Fruit fly (Drosophila melanogaster) whole organism, embryonic: ENCODE data around the gene p24-1.
A peak's percentile ranks its signal among the peaks of the same experiment; 100 is the strongest.

Source experiments
- Aef1 ChIP-seq: fragments of 200-800 bp; sonication (Bioruptor generic); IDR thresholded peaks from 3 replicates; pipeline ENCODE4 v1.3.6; 2022; ENCODE audit warnings: missing biosample characterization, missing genetic modification characterization
- CG10366 ChIP-seq: fragments of 200-800 bp; sonication (Bioruptor generic); IDR thresholded peaks from 2 replicates; pipeline ENCODE4 v1.3.6; 2022; ENCODE audit warnings: missing biosample characterization, missing genetic modification characterization
- CG12299 ChIP-seq: fragments of 200-800 bp; sonication (Bioruptor generic); optimal IDR thresholded peaks from 2 replicates; lab custom pipeline; 2018; ENCODE audit warnings: missing biosample characterization, mild to moderate bottlenecking, missing genetic modification characterization
- CG12391 ChIP-seq: fragments of 200-800 bp; sonication (Bioruptor generic); optimal IDR thresholded peaks from 3 replicates; lab custom pipeline; 2018; ENCODE audit warnings: missing biosample characterization, mild to moderate bottlenecking, missing genetic modification characterization, moderate library complexity
- CG12942 ChIP-seq: fragments of 200-800 bp; sonication (Bioruptor generic); optimal IDR thresholded peaks from 3 replicates; lab custom pipeline; 2016; ENCODE audit warnings: missing biosample characterization, missing genetic modification characterization
- CG15269 ChIP-seq: fragments of 200-800 bp; sonication (Bioruptor generic); optimal IDR thresholded peaks from 2 replicates; lab custom pipeline; 2018; ENCODE audit warnings: missing biosample characterization, mild to moderate bottlenecking, missing genetic modification characterization, moderate library complexity
- CG17912 ChIP-seq: fragments of 200-800 bp; sonication (Bioruptor generic); optimal IDR thresholded peaks from 2 replicates; lab custom pipeline; 2018; ENCODE audit warnings: missing biosample characterization, mild to moderate bottlenecking, missing genetic modification characterization
- CG2202 ChIP-seq: fragments of 200-800 bp; sonication (Bioruptor generic); optimal IDR thresholded peaks from 2 replicates; lab custom pipeline; 2018; ENCODE audit warnings: missing biosample characterization, mild to moderate bottlenecking, missing genetic modification characterization
- CG30431 ChIP-seq: fragments of 200-800 bp; sonication (Bioruptor generic); optimal IDR thresholded peaks from 2 replicates; lab custom pipeline; 2017; ENCODE audit warnings: missing biosample characterization, missing genetic modification characterization
- CG3065 ChIP-seq: fragments of 200-800 bp; sonication (Bioruptor generic); optimal IDR thresholded peaks from 2 replicates; lab custom pipeline; 2016; ENCODE audit warnings: missing biosample characterization, missing genetic modification characterization
- CG32772 ChIP-seq: fragments of 200-800 bp; sonication (Bioruptor generic); IDR thresholded peaks from 2 replicates; pipeline ENCODE4 v1.3.6; 2022; ENCODE audit warnings: missing biosample characterization, missing genetic modification characterization
- CG3838 ChIP-seq: fragments of 200-800 bp; sonication (Bioruptor generic); optimal IDR thresholded peaks from 3 replicates; lab custom pipeline; 2016; ENCODE audit warnings: missing biosample characterization, missing genetic modification characterization
- CG3847 ChIP-seq: fragments of 200-800 bp; sonication (Bioruptor generic); IDR thresholded peaks from 2 replicates; pipeline ENCODE4 v1.3.6; 2022; ENCODE audit warnings: missing biosample characterization, missing genetic modification characterization
- CG4854 ChIP-seq: fragments of 200-800 bp; sonication (Bioruptor generic); optimal IDR thresholded peaks from 2 replicates; lab custom pipeline; 2016; ENCODE audit warnings: missing biosample characterization, missing genetic modification characterization, inconsistent platforms
- CG6254 ChIP-seq: fragments of 200-800 bp; sonication (Bioruptor generic); optimal IDR thresholded peaks from 3 replicates; lab custom pipeline; 2017; ENCODE audit warnings: mild to moderate bottlenecking, missing biosample characterization, missing genetic modification reagents, missing genetic modification characterization
- CG6791 ChIP-seq: fragments of 200-800 bp; sonication (Bioruptor generic); IDR thresholded peaks from 3 replicates; pipeline ENCODE4 v1.3.6; 2022; ENCODE audit warnings: missing biosample characterization, missing genetic modification characterization; ENCODE audit not compliant: partially characterized antibody
- CG8290 ChIP-seq, 3 experiments: fragments of 200-800 bp; sonication (Bioruptor generic); optimal IDR thresholded peaks; 2 replicates each; lab custom pipeline; 2016 to 2019; ENCODE audit warnings: missing biosample characterization in 3 of 3, missing genetic modification characterization in 3 of 3, mild to moderate bottlenecking in 2 of 3, moderate library complexity in 1 of 3
- CG9727 ChIP-seq: fragments of 200-800 bp; sonication (Bioruptor generic); optimal IDR thresholded peaks from 3 replicates; lab custom pipeline; 2017; ENCODE audit warnings: missing biosample characterization, mild to moderate bottlenecking, missing genetic modification characterization
- CG9817 ChIP-seq: fragments of 200-800 bp; sonication (Bioruptor generic); optimal IDR thresholded peaks from 2 replicates; lab custom pipeline; 2018; ENCODE audit warnings: missing biosample characterization, mild to moderate bottlenecking, missing genetic modification characterization, moderate library complexity
- Dek ChIP-seq: fragments of 200-800 bp; sonication (Bioruptor generic); optimal IDR thresholded peaks from 3 replicates; lab custom pipeline; 2019; ENCODE audit warnings: missing biosample characterization, mild to moderate bottlenecking, missing genetic modification characterization, moderate library complexity
- Dip3 ChIP-seq: fragments of 200-800 bp; sonication (Bioruptor generic); optimal IDR thresholded peaks from 3 replicates; lab custom pipeline; 2016; ENCODE audit warnings: missing biosample characterization, missing genetic modification characterization
- E2f1 ChIP-seq: fragments of 200-800 bp; sonication (Bioruptor generic); IDR thresholded peaks from 2 replicates; pipeline ENCODE4 v1.3.6; 2022; ENCODE audit warnings: missing biosample characterization, missing genetic modification characterization
- Ets65A ChIP-seq: fragments of 200-800 bp; sonication (Bioruptor generic); peaks from one replicate; lab custom pipeline; 2016; ENCODE audit warnings: missing biosample characterization, missing genetic modification characterization
- HLH3B ChIP-seq: fragments of 200-800 bp; sonication (Bioruptor generic); IDR thresholded peaks from 2 replicates; pipeline ENCODE4 v1.3.6; 2022; ENCODE audit warnings: missing biosample characterization, missing genetic modification characterization
- HLH54F ChIP-seq: fragments of 200-800 bp; sonication (Bioruptor generic); optimal IDR thresholded peaks from 3 replicates; lab custom pipeline; 2016; ENCODE audit warnings: missing biosample characterization, missing genetic modification characterization
- Hey ChIP-seq: fragments of 200-800 bp; sonication (Bioruptor generic); optimal IDR thresholded peaks from 3 replicates; lab custom pipeline; 2018; ENCODE audit warnings: missing biosample characterization, mild to moderate bottlenecking, missing genetic modification characterization
- HmgZ ChIP-seq: fragments of 200-800 bp; sonication (Bioruptor generic); optimal IDR thresholded peaks from 2 replicates; lab custom pipeline; 2018; ENCODE audit warnings: missing biosample characterization, mild to moderate bottlenecking, missing genetic modification characterization
- Hr39 ChIP-seq: fragments of >200 bp; optimal IDR thresholded peaks from 2 replicates; lab custom pipeline; 2017
- Oaz ChIP-seq: fragments of 200-800 bp; sonication (Bioruptor generic); IDR thresholded peaks from 2 replicates; pipeline ENCODE4 v1.3.6; 2022; ENCODE audit warnings: missing biosample characterization, missing genetic modification characterization
- Pdp1 ChIP-seq, 2 experiments: fragments of 200-800 bp; sonication (Bioruptor generic); optimal IDR thresholded peaks; 3 replicates each; lab custom pipeline; 2016; ENCODE audit warnings: missing biosample characterization in 2 of 2, missing genetic modification characterization in 2 of 2, mild to moderate bottlenecking in 1 of 2, moderate library complexity in 1 of 2
- Ptx1 ChIP-seq: fragments of 200-800 bp; sonication (Bioruptor generic); IDR thresholded peaks from 2 replicates; pipeline ENCODE4 v1.3.6; 2022; ENCODE audit warnings: missing biosample characterization, missing genetic modification characterization
- Six4 ChIP-seq: fragments of 200-800 bp; sonication (Bioruptor generic); optimal IDR thresholded peaks from 2 replicates; lab custom pipeline; 2016; ENCODE audit warnings: missing biosample characterization, missing genetic modification characterization
- Sox102F ChIP-seq: fragments of 200-800 bp; sonication (Bioruptor generic); optimal IDR thresholded peaks from 2 replicates; lab custom pipeline; 2018; ENCODE audit warnings: missing biosample characterization, mild to moderate bottlenecking, missing genetic modification characterization, moderate library complexity
- TFAM ChIP-seq: fragments of 200-800 bp; sonication (Bioruptor generic); optimal IDR thresholded peaks from 2 replicates; lab custom pipeline; 2017; ENCODE audit warnings: missing biosample characterization, missing genetic modification characterization, inconsistent platforms
- Usf ChIP-seq: fragments of 200-800 bp; sonication (Bioruptor generic); optimal IDR thresholded peaks from 2 replicates; lab custom pipeline; 2017; ENCODE audit warnings: missing genotype, missing biosample characterization, missing genetic modification characterization
- aop ChIP-seq: fragments of 200-800 bp; sonication (Bioruptor generic); IDR thresholded peaks from 2 replicates; pipeline ENCODE4 v1.3.6; 2022; ENCODE audit warnings: missing biosample characterization, missing genetic modification characterization
- ato ChIP-seq: fragments of 200-800 bp; sonication (Bioruptor generic); IDR thresholded peaks from 2 replicates; pipeline ENCODE4 v1.3.6; 2022; ENCODE audit warnings: missing biosample characterization, missing genetic modification characterization; ENCODE audit not compliant: partially characterized antibody
- cas ChIP-seq: fragments of 200-800 bp; sonication (Bioruptor generic); IDR thresholded peaks from 2 replicates; pipeline ENCODE4 v1.3.6; 2022; ENCODE audit warnings: missing biosample characterization, missing genetic modification characterization
- ci ChIP-seq: fragments of 200-800 bp; sonication (Bioruptor generic); IDR thresholded peaks from 3 replicates; pipeline ENCODE4 v1.3.6; 2022; ENCODE audit warnings: missing biosample characterization, missing genetic modification characterization
- danr ChIP-seq: fragments of 200-800 bp; sonication (Bioruptor generic); IDR thresholded peaks from 2 replicates; pipeline ENCODE4 v1.3.6; 2022; ENCODE audit warnings: missing biosample characterization, missing genetic modification characterization
- disco-r ChIP-seq: fragments of 200-800 bp; sonication (Bioruptor generic); optimal IDR thresholded peaks from 2 replicates; lab custom pipeline; 2016; ENCODE audit warnings: missing biosample characterization, missing genetic modification characterization
- dmrt99B ChIP-seq: fragments of 200-800 bp; sonication (Bioruptor generic); optimal IDR thresholded peaks from 2 replicates; lab custom pipeline; 2018; ENCODE audit warnings: missing biosample characterization, mild to moderate bottlenecking, missing genetic modification characterization, moderate library complexity
- gcm ChIP-seq: fragments of 200-800 bp; sonication (Bioruptor generic); optimal IDR thresholded peaks from 2 replicates; lab custom pipeline; 2019; ENCODE audit warnings: missing biosample characterization, mild to moderate bottlenecking, missing genetic modification characterization, moderate library complexity
- grau ChIP-seq: fragments of 200-800 bp; optimal IDR thresholded peaks from 3 replicates; lab custom pipeline; 2019; ENCODE audit warnings: missing biosample characterization, mild to moderate bottlenecking, missing genetic modification characterization, moderate library complexity
- jumu ChIP-seq: fragments of 200-800 bp; sonication (Bioruptor generic); optimal IDR thresholded peaks from 3 replicates; lab custom pipeline; 2016; ENCODE audit warnings: missing biosample characterization, missing genetic modification characterization
- otp ChIP-seq: fragments of 200-800 bp; sonication (Bioruptor generic); IDR thresholded peaks from 3 replicates; pipeline ENCODE4, ENCODE4 v1.3.6; 2022; ENCODE audit warnings: missing biosample characterization, missing genetic modification characterization
- pita ChIP-seq: fragments of 200-800 bp; sonication (Bioruptor generic); optimal IDR thresholded peaks from 2 replicates; lab custom pipeline; 2017; ENCODE audit warnings: missing biosample characterization, mild to moderate bottlenecking, missing genetic modification characterization
- sens ChIP-seq: fragments of 200-800 bp; sonication (Bioruptor generic); peaks from one replicate; lab custom pipeline; 2016; ENCODE audit warnings: missing biosample characterization, missing genetic modification characterization
- tll ChIP-seq, 2 experiments: fragments of 200-800 bp in 1 of 2; fragments of >200 bp in 1 of 2; sonication (Bioruptor generic) in 1 of 2; optimal IDR thresholded peaks; 2 replicates each; lab custom pipeline; 2017 to 2019; ENCODE audit warnings: missing biosample characterization in 2 of 2, missing genetic modification characterization in 2 of 2, mild to moderate bottlenecking in 1 of 2, moderate library complexity in 1 of 2
- ttk ChIP-seq: fragments of 200-800 bp; sonication (Bioruptor generic); IDR thresholded peaks from 2 replicates; pipeline ENCODE4 v2.1.2; 2022; ENCODE audit warnings: missing biosample characterization, missing genetic modification characterization
- wek ChIP-seq: fragments of 200-800 bp; sonication (Bioruptor generic); optimal IDR thresholded peaks from 3 replicates; lab custom pipeline; 2018; ENCODE audit warnings: missing biosample characterization, mild to moderate bottlenecking, missing genetic modification characterization, moderate library complexity
- zen2 ChIP-seq: fragments of 200-800 bp; sonication (Bioruptor generic); IDR thresholded peaks from 3 replicates; pipeline ENCODE4 v1.3.6; 2022; ENCODE audit warnings: missing biosample characterization, missing genetic modification characterization; ENCODE audit not compliant: partially characterized antibody

The p24-1 gene

DNA sequence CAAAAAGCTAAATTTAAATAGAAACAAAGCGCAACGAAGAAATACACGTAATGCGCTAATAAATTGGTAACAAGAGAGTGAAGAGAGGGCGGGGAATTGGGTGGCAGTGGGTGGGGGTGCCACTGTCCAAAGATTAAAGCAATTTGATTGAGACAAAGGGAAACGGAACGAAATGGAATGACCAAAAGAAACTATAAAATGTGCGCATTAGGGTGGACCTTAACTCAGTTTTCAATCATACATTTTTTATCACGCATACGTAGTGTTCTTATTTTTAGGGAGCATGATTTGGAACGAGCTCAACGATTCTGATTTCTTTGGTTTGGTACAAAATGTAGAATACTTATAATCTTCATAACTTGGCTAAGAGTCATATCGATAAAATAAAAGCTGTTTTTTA, 30.4 kb downstream of the p24-1 start (continued):
- TF ChIP-seq Hr39 (lab: Kevin White, UChicago) (no peak), CG3838 (GFP tag; lab: Kevin White, UChicago) (no peak), CG12299 (tag; lab: Kevin White, UChicago) (no peak), CG2202 (tag; lab: Kevin White, UChicago) (no peak), CG12391 (tag; lab: Kevin White, UChicago) (peak; percentile 20), CG30431 (GFP tag; lab: Kevin White, UChicago) (no peak), CG8290 (GFP tag; optimal IDR thresholded peaks at IDR 0.05; lab: Kevin White, UChicago) (no peak), CG8290 (tag; optimal IDR thresholded peaks at IDR 0.05; lab: Kevin White, UChicago) (no peak), CG9727 (GFP tag; lab: Kevin White, UChicago) (no peak), dmrt99B (tag; lab: Kevin White, UChicago) (peak; percentile 21), zen2 (GFP tag; lab: Robert Waterston, UW) (no peak), CG10366 (no peak), jumu (no peak), HmgZ (tag; lab: Kevin White, UChicago) (no peak), CG32772 (GFP tag; lab: Robert Waterston, UW) (no peak), Dip3 (no peak), CG3065 (GFP tag; lab: Kevin White, UChicago) (no peak), danr (no peak), TFAM (GFP tag; lab: Kevin White, UChicago) (no peak), sens (GFP tag; lab: Kevin White, UChicago) (peak; percentile 63), Ptx1 (no peak), HLH3B (GFP tag; lab: Robert Waterston, UW) (no peak), Aef1 (no peak), Hey (no peak), ttk (GFP tag; lab: Robert Waterston, UW) (no peak), gcm (GFP tag; lab: Kevin White, UChicago) (no peak), CG4854 (GFP tag; lab: Kevin White, UChicago) (no peak), E2f1 (GFP tag; lab: Robert Waterston, UW) (0 out of 2 replicates have a peak, but pooled peaks have one; percentile 23), Pdp1 (GFP tag; optimal IDR thresholded peaks at IDR 0.05; lab: Kevin White, UChicago) (peak in 1 of 2 experiments; percentile 44), pita (no peak), CG6254 (GFP tag; lab: Kevin White, UChicago) (no peak), CG15269 (tag; lab: Kevin White, UChicago) (peak; percentile 27), Ets65A (no peak), tll (GFP tag; optimal IDR thresholded peaks at IDR 0.05; lab: Kevin White, UChicago) (no peak), Six4 (GFP tag; lab: Kevin White, UChicago) (no peak), CG3847 (GFP tag; lab: Robert Waterston, UW) (no peak), ato (no peak), otp (GFP tag; lab: Robert Waterston, UW) (no peak), CG12942 (GFP tag; lab: Kevin White, UChicago) (no peak), grau (tag; lab: Kevin White, UChicago) (peak; percentile 28), cas (GFP tag; lab: Robert Waterston, UW) (no peak), CG9817 (tag; lab: Kevin White, UChicago) (no peak), CG17912 (GFP tag; lab: Kevin White, UChicago) (no peak), disco-r (GFP tag; lab: Kevin White, UChicago) (no peak), Dek (tag; lab: Kevin White, UChicago) (no peak), aop (GFP tag; lab: Robert Waterston, UW) (no peak), wek (GFP tag; lab: Kevin White, UChicago) (no peak), ci (GFP tag; lab: Robert Waterston, UW) (0 out of 3 replicates have a peak, but pooled peaks have one; percentile 57), HLH54F (no peak), Sox102F (GFP tag; lab: Kevin White, UChicago) (peak; percentile 1), CG6791 (GFP tag; lab: Robert Waterston, UW) (no peak), Oaz (GFP tag; lab: Robert Waterston, UW) (no peak), Usf (GFP tag; lab: Kevin White, UChicago) (no peak)
